Fruit fly (Drosophila melanogaster) whole organism: ENCODE data around the gene CCDC151.

ENCODE experiments used
- CG8478 ChIP-seq: fragments of >200 bp; optimal IDR thresholded peaks from 2 replicates; lab custom pipeline; 2018; ENCODE audit warnings: inconsistent platforms
- EcR ChIP-seq, 2 experiments: fragments of >200 bp; optimal IDR thresholded peaks; 2 replicates each; lab custom pipeline; 2017; ENCODE audit warnings: missing biosample characterization in 2 of 2, missing genetic modification characterization in 2 of 2, missing genetic modification reagents in 2 of 2
- pan ChIP-seq: fragments of >200 bp; optimal IDR thresholded peaks from 2 replicates; lab custom pipeline; 2017
- psq ChIP-seq: fragments of >200 bp; optimal IDR thresholded peaks from 2 replicates; lab custom pipeline; 2017
- usp ChIP-seq: fragments of >200 bp; optimal IDR thresholded peaks from 2 replicates; lab custom pipeline; 2017; ENCODE audit warnings: missing biosample characterization, missing genetic modification characterization, mixed read lengths

DNA sequence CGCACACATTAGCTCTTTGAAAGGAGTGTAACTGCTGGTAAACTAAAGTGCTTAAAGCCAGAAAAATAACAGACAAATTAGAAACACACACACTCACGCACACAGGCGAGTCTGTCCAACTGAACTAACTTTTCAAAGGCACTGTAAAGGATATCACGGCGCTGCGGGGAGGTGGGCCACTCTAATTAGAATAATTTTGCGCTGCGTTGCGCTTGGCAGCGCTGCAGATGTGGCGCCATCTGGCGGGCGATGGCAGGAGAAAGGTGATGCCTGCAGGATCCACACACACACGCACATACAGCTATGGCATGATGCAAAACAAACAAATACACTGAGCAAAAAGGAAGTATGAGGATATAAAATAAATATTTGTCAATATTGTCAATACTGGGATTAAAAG is 5.1 kb upstream of the CCDC151 start:
- no peak for TF ChIP-seq pan (lab: Kevin White, UChicago)
- no peak for TF ChIP-seq psq
- no peak for TF ChIP-seq usp (GFP tag; lab: Kevin White, UChicago)
- TF ChIP-seq CG8478 (lab: Kevin White, UChicago): no peak
- TF ChIP-seq EcR (GFP tag; optimal IDR thresholded peaks at IDR 0.05; lab: Kevin White, UChicago): no peak
